Worm (Caenorhabditis elegans): ENCODE data around the gene C16A3.6.

DNA sequence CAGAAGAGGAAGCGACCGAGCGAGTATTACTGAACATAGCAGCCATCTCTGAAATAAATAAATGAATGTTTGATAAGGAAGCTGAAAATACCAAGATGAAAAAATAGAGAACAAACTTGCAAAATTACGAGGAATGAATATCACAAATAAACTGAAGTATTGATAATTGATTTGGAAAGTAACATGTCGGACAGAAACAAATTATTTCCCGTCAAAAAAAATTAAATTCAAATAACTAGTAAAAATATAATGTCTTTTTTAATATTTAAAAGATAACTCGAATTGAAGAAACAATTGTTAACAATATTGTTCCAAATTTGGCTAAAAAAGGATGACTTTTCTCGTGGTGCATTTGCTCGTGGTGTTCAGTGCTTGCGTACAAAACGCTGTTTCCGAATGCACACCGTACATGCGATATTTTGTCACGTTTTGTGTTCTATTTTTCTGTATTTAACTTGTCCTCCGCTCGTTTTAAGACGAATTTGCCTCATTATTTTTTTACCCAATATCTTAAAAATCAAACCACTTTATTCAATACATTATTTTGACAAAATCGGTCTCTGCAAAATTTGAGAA is 37.0 kb upstream of the C16A3.6 start, which contains the start of gene rpn-13:
- TF ChIP-seq pqm-1 (tag; optimal IDR thresholded peaks at IDR 0.05) = no peak
- TF ChIP-seq elt-1 (tag; optimal IDR thresholded peaks at IDR 0.05) = no peak
- no peak for TF ChIP-seq nhr-28 (tag; optimal IDR thresholded peaks at IDR 0.05)
- TF ChIP-seq lin-15B (tag; optimal IDR thresholded peaks at IDR 0.05) = peak; percentile 46
- no peak for TF ChIP-seq aly-2 (tag; optimal IDR thresholded peaks at IDR 0.05)
- no peak for TF ChIP-seq tbx-2 (tag; optimal IDR thresholded peaks at IDR 0.05)
- TF ChIP-seq ama-1 (optimal IDR thresholded peaks at IDR 0.05) = peak; percentile 0
